Fruit fly (Drosophila melanogaster) whole organism, embryonic: ENCODE data around the gene CG4461.

Experiments used
- Adf1 ChIP-seq: fragments of 200-800 bp; sonication (Bioruptor generic); IDR thresholded peaks from 2 replicates; pipeline ENCODE4 v1.3.6; 2022; ENCODE audit warnings: missing biosample characterization, missing genetic modification characterization
- BEAF-32 ChIP-seq: fragments of 200-800 bp; sonication (Bioruptor generic); optimal IDR thresholded peaks from 3 replicates; lab custom pipeline; 2017; ENCODE audit warnings: missing biosample characterization, missing genetic modification characterization, mild to moderate bottlenecking, moderate library complexity, missing genetic modification reagents
- Bgb ChIP-seq: fragments of 200-800 bp; sonication (Bioruptor generic); IDR thresholded peaks from 2 replicates; pipeline ENCODE4 v1.3.6; 2022; ENCODE audit warnings: missing biosample characterization, missing genetic modification characterization; ENCODE audit not compliant: partially characterized antibody
- CG10274 ChIP-seq: fragments of 200-800 bp; sonication (Bioruptor generic); optimal IDR thresholded peaks from 3 replicates; lab custom pipeline; 2017; ENCODE audit warnings: missing biosample characterization, mild to moderate bottlenecking, missing genetic modification characterization
- CG10543 ChIP-seq: fragments of 200-800 bp; sonication (Bioruptor generic); optimal IDR thresholded peaks from 3 replicates; lab custom pipeline; 2017; ENCODE audit warnings: missing biosample characterization, mild to moderate bottlenecking, missing genetic modification characterization, moderate library complexity
- CG12155 ChIP-seq: fragments of 200-800 bp; sonication (Bioruptor generic); optimal IDR thresholded peaks from 3 replicates; lab custom pipeline; 2016; ENCODE audit warnings: missing biosample characterization, missing genetic modification characterization
- CG12659 ChIP-seq: fragments of 200-800 bp; sonication (Bioruptor generic); optimal IDR thresholded peaks from 3 replicates; lab custom pipeline; 2017; ENCODE audit warnings: mild to moderate bottlenecking, missing biosample characterization, missing genetic modification reagents, missing genetic modification characterization
- CG13287 ChIP-seq: fragments of 200-800 bp; sonication (Bioruptor generic); IDR thresholded peaks from 2 replicates; pipeline ENCODE4 v1.3.6; 2022; ENCODE audit warnings: missing biosample characterization, missing genetic modification characterization; ENCODE audit not compliant: partially characterized antibody
- CG15514 ChIP-seq: fragments of 200-800 bp; sonication (Bioruptor generic); optimal IDR thresholded peaks from 3 replicates; lab custom pipeline; 2017; ENCODE audit warnings: missing biosample characterization, missing genetic modification characterization, mild to moderate bottlenecking, moderate library complexity, missing genetic modification reagents
- CG16813 ChIP-seq: fragments of 200-800 bp; sonication (Bioruptor generic); IDR thresholded peaks from 3 replicates; pipeline ENCODE4 v1.3.6; 2022; ENCODE audit warnings: missing biosample characterization, missing genetic modification characterization; ENCODE audit not compliant: partially characterized antibody
- CG16863 ChIP-seq: fragments of 200-800 bp; sonication (Bioruptor generic); optimal IDR thresholded peaks from 3 replicates; lab custom pipeline; 2016; ENCODE audit warnings: missing biosample characterization, missing genetic modification characterization
- CG17359 ChIP-seq: fragments of 200-800 bp; sonication (Bioruptor generic); optimal IDR thresholded peaks from 3 replicates; lab custom pipeline; 2018; ENCODE audit warnings: missing biosample characterization, mild to moderate bottlenecking, missing genetic modification characterization, moderate library complexity
- CG1832 ChIP-seq: fragments of 200-800 bp; sonication (Bioruptor generic); optimal IDR thresholded peaks from 2 replicates; lab custom pipeline; 2017; ENCODE audit warnings: missing biosample characterization, mild to moderate bottlenecking, missing genetic modification characterization, inconsistent platforms
- CG4854 ChIP-seq: fragments of 200-800 bp; sonication (Bioruptor generic); optimal IDR thresholded peaks from 2 replicates; lab custom pipeline; 2016; ENCODE audit warnings: missing biosample characterization, missing genetic modification characterization, inconsistent platforms
- CG5180 ChIP-seq: fragments of 200-800 bp; sonication (Bioruptor generic); optimal IDR thresholded peaks from 3 replicates; lab custom pipeline; 2017; ENCODE audit warnings: missing biosample characterization, missing genetic modification characterization, mild to moderate bottlenecking, moderate library complexity, missing genetic modification reagents
- CG6813 ChIP-seq: fragments of 200-800 bp; sonication (Bioruptor generic); optimal IDR thresholded peaks from 2 replicates; lab custom pipeline; 2017; ENCODE audit warnings: missing biosample characterization, missing genetic modification characterization, mild to moderate bottlenecking, moderate library complexity, missing genetic modification reagents
- CG7372 ChIP-seq: fragments of 200-800 bp; sonication (Bioruptor generic); IDR thresholded peaks from 2 replicates; pipeline ENCODE4 v1.3.6; 2022; ENCODE audit warnings: missing biosample characterization, missing genetic modification characterization
- CG8281 ChIP-seq: fragments of 200-800 bp; sonication (Bioruptor generic); optimal IDR thresholded peaks from 2 replicates; lab custom pipeline; 2018; ENCODE audit warnings: missing biosample characterization, mild to moderate bottlenecking, missing genetic modification characterization, moderate library complexity
- CG9609 ChIP-seq: fragments of 200-800 bp; sonication (Bioruptor generic); optimal IDR thresholded peaks from 3 replicates; lab custom pipeline; 2016; ENCODE audit warnings: missing biosample characterization, missing genetic modification characterization
- Dp ChIP-seq: fragments of 200-800 bp; sonication (Bioruptor generic); optimal IDR thresholded peaks from 2 replicates; lab custom pipeline; 2018; ENCODE audit warnings: missing biosample characterization, mild to moderate bottlenecking, missing genetic modification characterization, moderate library complexity
- E2f2 ChIP-seq: fragments of 200-800 bp; sonication (Bioruptor generic); IDR thresholded peaks from 2 replicates; pipeline ENCODE4 v1.3.6; 2022; ENCODE audit warnings: missing biosample characterization, missing genetic modification characterization
- GATAe ChIP-seq: fragments of 200-800 bp; sonication (Bioruptor generic); conservative IDR thresholded peaks from 2 replicates; pipeline ENCODE4 v1.3.6; 2022; ENCODE audit warnings: missing biosample characterization, missing genetic modification characterization
- HLH4C ChIP-seq: fragments of 200-800 bp; sonication (Bioruptor generic); IDR thresholded peaks from 3 replicates; pipeline ENCODE4 v1.3.6; 2022; ENCODE audit warnings: missing biosample characterization, missing genetic modification characterization; ENCODE audit not compliant: partially characterized antibody
- MBD-R2 ChIP-seq: fragments of 200-800 bp; sonication (Bioruptor generic); IDR thresholded peaks from 2 replicates; pipeline ENCODE4 v1.3.6; 2022; ENCODE audit warnings: missing biosample characterization, missing genetic modification characterization
- NFAT ChIP-seq: fragments of 200-800 bp; sonication (Bioruptor generic); IDR thresholded peaks from 2 replicates; pipeline ENCODE4 v1.3.6; 2022; ENCODE audit warnings: missing biosample characterization, missing genetic modification characterization
- NK7.1 ChIP-seq: fragments of 200-800 bp; sonication (Bioruptor generic); optimal IDR thresholded peaks from 3 replicates; lab custom pipeline; 2016; ENCODE audit warnings: missing biosample characterization, missing genetic modification characterization
- Oli ChIP-seq: fragments of 200-800 bp; sonication (Bioruptor generic); optimal IDR thresholded peaks from 2 replicates; lab custom pipeline; 2018; ENCODE audit warnings: missing biosample characterization, mild to moderate bottlenecking, missing genetic modification characterization, moderate library complexity
- Pdp1 ChIP-seq, 2 experiments: fragments of 200-800 bp; sonication (Bioruptor generic); optimal IDR thresholded peaks; 3 replicates each; lab custom pipeline; 2016; ENCODE audit warnings: missing biosample characterization in 2 of 2, missing genetic modification characterization in 2 of 2, mild to moderate bottlenecking in 1 of 2, moderate library complexity in 1 of 2
- Spps ChIP-seq: fragments of 200-800 bp; sonication (Bioruptor generic); optimal IDR thresholded peaks from 2 replicates; lab custom pipeline; 2018; ENCODE audit warnings: missing biosample characterization, mild to moderate bottlenecking, missing genetic modification characterization
- Vsx1 ChIP-seq: fragments of 200-800 bp; sonication (Bioruptor generic); optimal IDR thresholded peaks from 2 replicates; lab custom pipeline; 2017; ENCODE audit warnings: missing biosample characterization, mild to moderate bottlenecking, missing genetic modification characterization, missing genetic modification reagents
- ab ChIP-seq: fragments of 200-800 bp; sonication (Bioruptor generic); optimal IDR thresholded peaks from 2 replicates; lab custom pipeline; 2016; ENCODE audit warnings: missing biosample characterization, missing genetic modification characterization
- cas ChIP-seq: fragments of 200-800 bp; sonication (Bioruptor generic); IDR thresholded peaks from 2 replicates; pipeline ENCODE4 v1.3.6; 2022; ENCODE audit warnings: missing biosample characterization, missing genetic modification characterization
- crp ChIP-seq, 2 experiments: fragments of 200-800 bp; sonication (Bioruptor generic); optimal IDR thresholded peaks; 2 replicates in 1 of 2; 3 replicates in 1 of 2; lab custom pipeline; 2017; ENCODE audit warnings: missing biosample characterization in 2 of 2, missing genetic modification characterization in 2 of 2, mild to moderate bottlenecking in 1 of 2, moderate library complexity in 1 of 2
- dmrt11E ChIP-seq: fragments of 200-800 bp; sonication (Bioruptor generic); optimal IDR thresholded peaks from 3 replicates; lab custom pipeline; 2018; ENCODE audit warnings: missing biosample characterization, mild to moderate bottlenecking, missing genetic modification characterization, moderate library complexity
- fd102C ChIP-seq: fragments of 200-800 bp; sonication (Bioruptor generic); optimal IDR thresholded peaks from 2 replicates; lab custom pipeline; 2018; ENCODE audit warnings: missing biosample characterization, mild to moderate bottlenecking, missing genetic modification characterization, moderate library complexity
- ftz-f1 ChIP-seq: fragments of 200-800 bp; sonication (Bioruptor generic); optimal IDR thresholded peaks from 2 replicates; lab custom pipeline; 2016; ENCODE audit warnings: missing biosample characterization, missing genetic modification characterization
- insv ChIP-seq, 2 experiments: fragments of 200-800 bp; sonication (Bioruptor generic); optimal IDR thresholded peaks; 3 replicates each; lab custom pipeline; 2016 to 2018; ENCODE audit warnings: missing biosample characterization in 2 of 2, missing genetic modification characterization in 2 of 2
- nmo ChIP-seq: fragments of 200-800 bp; sonication (Bioruptor generic); optimal IDR thresholded peaks from 2 replicates; lab custom pipeline; 2018; ENCODE audit warnings: missing biosample characterization, mild to moderate bottlenecking, missing genetic modification characterization, moderate library complexity
- oc ChIP-seq: fragments of 200-800 bp; sonication (Bioruptor generic); optimal IDR thresholded peaks from 2 replicates; lab custom pipeline; 2018; ENCODE audit warnings: missing biosample characterization, mild to moderate bottlenecking, missing genetic modification characterization, moderate library complexity
- pan ChIP-seq, 4 experiments: fragments of >200 bp in 3 of 4; fragments of 200-800 bp in 1 of 4; sonication (Bioruptor generic) in 1 of 4; optimal IDR thresholded peaks in 3 of 4; IDR thresholded peaks in 1 of 4; 2 replicates each; pipeline versions ENCODE4 v1.3.6 to Lab custom; 2017 to 2022; ENCODE audit warnings: missing biosample characterization in 2 of 4, missing genetic modification characterization in 2 of 4, mixed read lengths in 1 of 4
- peb ChIP-seq: fragments of 200-800 bp; sonication (Bioruptor generic); IDR thresholded peaks from 2 replicates; pipeline ENCODE4 v1.3.6; 2022; ENCODE audit warnings: missing biosample characterization, missing genetic modification characterization
- pnt ChIP-seq: fragments of 200-800 bp; sonication (Bioruptor generic); optimal IDR thresholded peaks from 3 replicates; lab custom pipeline; 2016; ENCODE audit warnings: missing biosample characterization, missing genetic modification characterization
- seq ChIP-seq: fragments of 200-800 bp; sonication (Bioruptor generic); IDR thresholded peaks from 2 replicates; pipeline ENCODE4 v1.3.6; 2022; ENCODE audit warnings: missing biosample characterization, missing genetic modification characterization
- sisA ChIP-seq: fragments of 200-800 bp; sonication (Bioruptor generic); IDR thresholded peaks from 2 replicates; pipeline ENCODE4 v1.3.6; 2022; ENCODE audit warnings: missing biosample characterization, missing genetic modification characterization
- stwl ChIP-seq: fragments of 200-800 bp; sonication (Bioruptor generic); optimal IDR thresholded peaks from 3 replicates; lab custom pipeline; 2018; ENCODE audit warnings: missing biosample characterization, mild to moderate bottlenecking, missing genetic modification characterization, moderate library complexity
- tna ChIP-seq: fragments of 200-800 bp; sonication (Bioruptor generic); IDR thresholded peaks from 2 replicates; pipeline ENCODE4 v1.3.6; 2022; ENCODE audit warnings: missing biosample characterization, missing genetic modification characterization; ENCODE audit not compliant: partially characterized antibody
- unc-4 ChIP-seq: fragments of 200-800 bp; sonication (Bioruptor generic); IDR thresholded peaks from 2 replicates; pipeline ENCODE4 v1.3.6; 2022; ENCODE audit warnings: missing biosample characterization, missing genetic modification characterization; ENCODE audit not compliant: partially characterized antibody
- unpg ChIP-seq: fragments of 200-800 bp; sonication (Bioruptor generic); optimal IDR thresholded peaks from 3 replicates; lab custom pipeline; 2018; ENCODE audit warnings: missing biosample characterization, mild to moderate bottlenecking, missing genetic modification characterization, moderate library complexity
- zfh1 ChIP-seq: fragments of 200-800 bp; sonication (Bioruptor generic); IDR thresholded peaks from 3 replicates; pipeline ENCODE4 v1.3.6; 2022; ENCODE audit warnings: missing biosample characterization, missing genetic modification characterization

Gene CG4461

dm6 chr3L:9364131-9364530 lies 11.1 kb upstream of the CG4461 start, which contains the start of gene mRRF1:
Gene mRRF1 (plus strand): TSS chr3L:9364350.
- peak; percentile 76 for TF ChIP-seq CG17359 (tag; lab: Kevin White, UChicago)
- no peak for TF ChIP-seq CG5180 (GFP tag; lab: Kevin White, UChicago)
- TF ChIP-seq CG4854: no peak
- TF ChIP-seq CG12155: no peak
- TF ChIP-seq stwl (tag; lab: Kevin White, UChicago): no peak
- TF ChIP-seq oc: no peak
- no peak for TF ChIP-seq Adf1 (GFP tag; lab: Robert Waterston, UW)
- TF ChIP-seq unc-4 (GFP tag; lab: Robert Waterston, UW): no peak
- TF ChIP-seq E2f2 (GFP tag; lab: Robert Waterston, UW): peak; percentile 81
- TF ChIP-seq zfh1: no peak
- TF ChIP-seq Bgb (GFP tag; lab: Robert Waterston, UW): no peak
- no peak for TF ChIP-seq CG7372 (GFP tag; lab: Robert Waterston, UW)
- no peak for TF ChIP-seq Spps (tag; lab: Kevin White, UChicago)
- TF ChIP-seq ftz-f1 (GFP tag; lab: Kevin White, UChicago): no peak
- TF ChIP-seq NK7.1 (GFP tag; lab: Kevin White, UChicago): no peak
- no peak for TF ChIP-seq CG10543 (GFP tag; lab: Kevin White, UChicago)
- TF ChIP-seq CG16813 (GFP tag; lab: Robert Waterston, UW): no peak
- TF ChIP-seq CG6813 (GFP tag; lab: Kevin White, UChicago): no peak
- TF ChIP-seq cas (GFP tag; lab: Robert Waterston, UW): no peak
- TF ChIP-seq dmrt11E (tag; lab: Kevin White, UChicago): no peak
- TF ChIP-seq tna (GFP tag; lab: Robert Waterston, UW): no peak
- no peak for TF ChIP-seq CG16863 (GFP tag; lab: Kevin White, UChicago)
- peak in 1 of 2 experiments; percentile 66 for TF ChIP-seq Pdp1 (GFP tag; optimal IDR thresholded peaks at IDR 0.05; lab: Kevin White, UChicago)
- TF ChIP-seq CG12659: no peak
- no peak for TF ChIP-seq CG10274 (GFP tag; lab: Kevin White, UChicago)
- no peak for TF ChIP-seq pnt (GFP tag; lab: Kevin White, UChicago)
- no peak for TF ChIP-seq ab (GFP tag; lab: Kevin White, UChicago)
- TF ChIP-seq CG15514 (GFP tag; lab: Kevin White, UChicago): peak; percentile 40
- TF ChIP-seq MBD-R2 (GFP tag; lab: Robert Waterston, UW): peak; percentile 41; the same call in 1 of the 2 replicates
- no peak for TF ChIP-seq pan (optimal IDR thresholded peaks at IDR 0.05; lab: Kevin White, UChicago)
- TF ChIP-seq pan (GFP tag; optimal IDR thresholded peaks at IDR 0.05 in 1 of 2, IDR thresholded peaks at IDR 0.05 in 1 of 2): no peak
- no peak for TF ChIP-seq GATAe (GFP tag; lab: Robert Waterston, UW)
- TF ChIP-seq Oli (tag; lab: Kevin White, UChicago): no peak
- TF ChIP-seq HLH4C (GFP tag; lab: Robert Waterston, UW): no peak
- peak; percentile 70 for TF ChIP-seq Dp (GFP tag; lab: Kevin White, UChicago)
- TF ChIP-seq crp (GFP tag; optimal IDR thresholded peaks at IDR 0.05; lab: Kevin White, UChicago): peak in 1 of 2 experiments; percentile 80
- no peak for TF ChIP-seq nmo
- TF ChIP-seq sisA (GFP tag; lab: Robert Waterston, UW): no peak
- no peak for TF ChIP-seq unpg (GFP tag; lab: Kevin White, UChicago)
- no peak for TF ChIP-seq CG8281
- no peak for TF ChIP-seq CG1832 (GFP tag; lab: Kevin White, UChicago)
- TF ChIP-seq seq (GFP tag; lab: Robert Waterston, UW): no peak
- TF ChIP-seq Vsx1 (GFP tag; lab: Kevin White, UChicago): no peak
- TF ChIP-seq peb (GFP tag; lab: Robert Waterston, UW): no peak
- peak; percentile 36; the same call in 1 of the 2 replicates for TF ChIP-seq CG13287 (GFP tag; lab: Robert Waterston, UW)
- TF ChIP-seq BEAF-32 (GFP tag; lab: Kevin White, UChicago): no peak
- TF ChIP-seq CG9609: no peak
- no peak for TF ChIP-seq NFAT (GFP tag; lab: Robert Waterston, UW)
- TF ChIP-seq fd102C (GFP tag; lab: Kevin White, UChicago): no peak
- no peak for TF ChIP-seq insv (GFP tag; optimal IDR thresholded peaks at IDR 0.05; lab: Kevin White, UChicago)
